Worm (Caenorhabditis elegans) whole organism, late embryonic: ENCODE data around the gene Y69E1A.8.

Experiments used
- lin-11 ChIP-seq: fragments of 200-800 bp; sonication (Bioruptor generic); optimal IDR thresholded peaks from 2 replicates; lab custom pipeline; 2018; ENCODE audit warnings: mild to moderate bottlenecking, missing genetic modification characterization, missing compliant biosample characterization
- rnt-1 ChIP-seq: sonication (generic microtip); optimal IDR thresholded peaks from 2 replicates; lab custom pipeline; 2016; ENCODE audit warnings: missing genetic modification characterization, missing compliant biosample characterization

- TF ChIP-seq lin-11 (tag; lab: Kevin White, UChicago): no peak
- no peak for TF ChIP-seq rnt-1
Measured at ce11 chrIV:10950363-10951214, 15.8 kb upstream of the Y69E1A.8 start.
